Worm (Caenorhabditis elegans): ENCODE data around the gene F28E10.4.

The F28E10.4 gene

DNA sequence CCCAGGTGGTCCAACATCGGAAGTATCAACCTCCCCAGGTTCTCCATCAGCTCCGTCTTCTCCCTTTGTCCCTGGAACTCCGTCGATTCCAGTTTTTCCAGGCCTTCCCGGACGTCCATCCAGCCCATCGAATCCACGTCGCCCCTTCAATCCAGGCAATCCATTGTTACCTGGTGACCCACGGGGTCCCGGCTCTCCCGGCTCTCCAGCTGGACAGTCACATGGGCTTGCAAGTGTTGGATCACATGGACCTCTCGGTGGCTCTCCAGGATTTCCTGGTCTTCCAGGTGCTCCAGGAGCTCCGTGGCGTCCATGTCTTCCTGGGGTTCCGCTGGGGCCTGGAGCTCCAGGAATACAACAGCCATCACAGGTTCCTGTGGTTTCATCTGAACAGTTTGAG is 41.4 kb upstream of the F28E10.4 start:
- TF ChIP-seq unc-120 (tag; optimal IDR thresholded peaks at IDR 0.05; ENCODE audit: poor library complexity, severe bottlenecking) (no peak), mep-1 (tag; optimal IDR thresholded peaks at IDR 0.05) (no peak), mab-5 (tag; optimal IDR thresholded peaks at IDR 0.05) (no peak), zip-8 (tag; optimal IDR thresholded peaks at IDR 0.05) (no peak), ceh-43 (GFP tag; optimal IDR thresholded peaks at IDR 0.05) (no peak), ztf-11 (tag; optimal IDR thresholded peaks at IDR 0.05) (no peak), cnd-1 (tag; optimal IDR thresholded peaks at IDR 0.05) (no peak), lsy-2 (tag; optimal IDR thresholded peaks at IDR 0.05) (no peak), flh-1 (GFP tag; optimal IDR thresholded peaks at IDR 0.05) (no peak), nhr-28 (tag; optimal IDR thresholded peaks at IDR 0.05) (no peak)

DNA sequence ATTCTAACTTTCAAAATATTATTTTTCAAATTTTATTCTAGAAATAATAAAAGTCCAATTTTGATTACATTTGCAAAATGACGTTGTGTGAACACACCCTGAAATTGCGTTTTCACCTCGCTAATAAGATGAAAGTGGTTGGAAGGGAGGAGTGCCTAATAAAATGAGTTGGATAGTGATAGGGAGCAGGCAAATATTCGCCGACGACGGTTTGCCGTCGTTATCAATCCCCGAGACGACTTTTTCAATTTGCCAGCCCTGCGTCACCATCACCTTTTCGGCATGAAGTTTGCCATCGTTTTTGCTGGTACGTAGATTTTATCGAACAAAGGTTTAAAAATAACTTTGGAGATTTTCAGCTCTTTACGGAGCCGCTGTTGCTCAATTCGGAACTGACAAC is 38.4 kb upstream of the F28E10.4 start, which contains the start of gene nspg-10:
nspg-10 (plus strand) TSS at position 179 of the 400 bp plus-strand sequence.
- no peak for TF ChIP-seq nhr-2 (tag; optimal IDR thresholded peaks at IDR 0.05)
- no peak for TF ChIP-seq bed-3 (GFP tag; optimal IDR thresholded peaks at IDR 0.05)
- no peak for TF ChIP-seq sptf-1 (tag; optimal IDR thresholded peaks at IDR 0.05)
- TF ChIP-seq lin-13 (tag; optimal IDR thresholded peaks at IDR 0.05) = no peak
- TF ChIP-seq nhr-237 (tag; optimal IDR thresholded peaks at IDR 0.05) = no peak

DNA sequence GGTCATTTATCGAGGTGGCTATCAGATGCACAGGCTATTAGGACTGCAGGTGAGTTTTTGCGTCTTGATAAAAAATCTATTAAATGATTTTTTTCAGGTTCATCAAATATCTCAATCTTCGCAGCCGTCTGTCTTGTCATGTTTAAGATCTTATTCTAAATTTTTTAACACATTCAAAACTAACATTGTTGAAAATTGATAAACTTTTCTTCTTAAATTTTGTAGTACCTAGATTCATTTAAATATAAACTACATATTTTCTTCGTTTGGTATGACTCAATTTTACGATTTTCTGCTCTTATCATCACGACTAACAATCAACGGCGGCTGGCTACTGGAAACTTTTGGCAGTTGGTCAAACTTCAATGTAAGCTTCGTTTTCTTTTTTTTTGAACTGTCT is 35.3 kb upstream of the F28E10.4 start, which contains the start of gene F19C7.4:
F19C7.4 (plus strand) TSS at position 301 of the 400 bp plus-strand sequence.
- TF ChIP-seq cnd-1 (tag; optimal IDR thresholded peaks at IDR 0.05) = no peak

DNA sequence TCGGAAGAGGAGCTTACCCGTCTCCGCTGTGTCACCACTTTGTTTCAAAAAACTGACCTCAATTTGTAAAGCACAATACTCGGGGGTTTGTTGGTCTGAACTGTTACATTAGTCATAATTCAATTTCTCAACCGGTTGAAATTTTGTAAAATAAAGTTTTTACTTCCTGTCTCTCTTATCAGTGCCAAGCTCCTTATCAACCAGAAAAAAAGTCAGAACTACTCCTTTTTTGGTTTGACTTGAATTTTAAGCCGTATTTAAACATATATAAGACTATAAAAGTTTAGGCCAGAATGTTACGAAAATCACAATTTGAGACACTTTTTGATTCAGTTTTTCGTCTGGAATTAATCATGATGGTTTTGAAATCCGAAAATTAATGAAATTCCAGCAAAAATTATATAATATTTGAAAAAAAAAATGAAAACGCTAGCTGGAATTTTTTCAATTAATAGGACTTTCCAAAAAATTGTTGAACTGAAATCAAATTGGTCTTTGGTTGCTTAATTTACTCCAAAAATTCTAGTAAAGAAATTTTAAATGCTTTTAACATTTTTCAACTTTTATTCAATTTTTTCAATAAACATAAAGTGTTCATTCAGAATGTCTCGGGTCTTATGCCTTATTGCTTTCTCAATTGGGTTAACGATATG is 32.2 kb upstream of the F28E10.4 start, which contains the start of gene F19C7.2:
F19C7.2 (plus strand) TSS at position 603 of the 653 bp plus-strand sequence.
- TF ChIP-seq hlh-1 (tag; optimal IDR thresholded peaks at IDR 0.05) (no peak), mls-2 (tag; optimal IDR thresholded peaks at IDR 0.05) (no peak), ceh-39 (tag; optimal IDR thresholded peaks at IDR 0.05) (no peak), elt-1 (tag; optimal IDR thresholded peaks at IDR 0.05; ENCODE audit: borderline replicate concordance, insufficient read depth) (no peak), tbx-8 (GFP tag; optimal IDR thresholded peaks at IDR 0.05) (no peak), nhr-76 (tag; optimal IDR thresholded peaks at IDR 0.05) (no peak), M03D4.4 (tag; optimal IDR thresholded peaks at IDR 0.05) (no peak)

DNA sequence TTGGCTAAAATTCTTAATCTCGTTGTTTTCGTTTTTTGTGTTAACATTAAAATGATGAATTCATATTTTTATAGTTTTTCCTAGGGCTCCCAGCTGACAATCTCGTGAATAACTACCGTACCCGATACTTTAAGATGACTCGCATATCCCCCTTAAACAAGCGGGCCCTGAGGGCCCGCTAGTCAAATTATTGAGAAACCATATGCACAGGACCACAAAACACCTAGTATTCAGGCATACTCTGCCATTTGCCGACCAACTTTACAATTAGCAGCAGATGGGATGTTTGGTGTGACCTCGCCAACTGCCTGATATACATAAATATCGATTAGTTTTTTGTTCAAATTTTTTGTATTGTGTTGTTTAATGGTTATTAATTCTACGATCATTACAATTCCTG is 29.6 kb upstream of the F28E10.4 start, which contains the start of gene F19C7.3:
F19C7.3 (plus strand) TSS at position 301 of the 400 bp plus-strand sequence.
- no peak for TF ChIP-seq pha-4 (tag; optimal IDR thresholded peaks at IDR 0.05)
- TF ChIP-seq unc-39 (tag; optimal IDR thresholded peaks at IDR 0.05) = no peak
- peak; percentile 23 for TF ChIP-seq ceh-39 (tag; optimal IDR thresholded peaks at IDR 0.05)
- TF ChIP-seq hlh-1 (tag; optimal IDR thresholded peaks at IDR 0.05) = peak; percentile 41
- TF ChIP-seq nhr-2 (tag; optimal IDR thresholded peaks at IDR 0.05) = no peak

DNA sequence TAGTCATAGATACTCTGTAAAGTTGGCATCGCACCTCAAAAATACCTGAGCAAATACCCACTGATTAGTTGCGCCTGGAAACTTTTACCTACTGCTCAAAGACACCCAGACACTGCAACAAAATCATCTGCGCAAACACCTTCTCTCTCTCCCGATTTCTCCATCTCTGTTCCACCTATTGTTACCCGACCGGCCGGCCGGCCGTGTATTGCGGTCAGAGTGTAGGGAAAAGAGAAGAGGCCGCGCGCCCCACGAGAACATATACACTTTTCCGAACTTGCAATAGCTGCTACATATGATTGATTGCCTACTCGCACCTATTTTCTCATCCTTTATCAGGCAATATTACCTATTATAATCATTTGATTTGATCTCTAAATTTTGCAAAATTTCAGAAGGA is 21.2 kb upstream of the F28E10.4 start:
- TF ChIP-seq ceh-43 (GFP tag; optimal IDR thresholded peaks at IDR 0.05) (no peak), ztf-11 (tag; optimal IDR thresholded peaks at IDR 0.05) (no peak), nhr-2 (tag; optimal IDR thresholded peaks at IDR 0.05) (no peak), tbx-8 (GFP tag; optimal IDR thresholded peaks at IDR 0.05) (no peak), hlh-1 (tag; optimal IDR thresholded peaks at IDR 0.05) (no peak), pha-4 (tag; optimal IDR thresholded peaks at IDR 0.05) (peak; percentile 31), nhr-237 (tag; optimal IDR thresholded peaks at IDR 0.05) (no peak), unc-62 (GFP tag; optimal IDR thresholded peaks at IDR 0.05) (no peak), ham-2 (GFP tag; optimal IDR thresholded peaks at IDR 0.05) (peak; percentile 41), ces-1 (GFP tag; optimal IDR thresholded peaks at IDR 0.05) (no peak), sptf-1 (tag; optimal IDR thresholded peaks at IDR 0.05) (no peak), lin-13 (tag; optimal IDR thresholded peaks at IDR 0.05) (no peak), bed-3 (GFP tag; optimal IDR thresholded peaks at IDR 0.05) (no peak), cnd-1 (tag; optimal IDR thresholded peaks at IDR 0.05) (peak; percentile 0), mep-1 (tag; optimal IDR thresholded peaks at IDR 0.05) (no peak)

DNA sequence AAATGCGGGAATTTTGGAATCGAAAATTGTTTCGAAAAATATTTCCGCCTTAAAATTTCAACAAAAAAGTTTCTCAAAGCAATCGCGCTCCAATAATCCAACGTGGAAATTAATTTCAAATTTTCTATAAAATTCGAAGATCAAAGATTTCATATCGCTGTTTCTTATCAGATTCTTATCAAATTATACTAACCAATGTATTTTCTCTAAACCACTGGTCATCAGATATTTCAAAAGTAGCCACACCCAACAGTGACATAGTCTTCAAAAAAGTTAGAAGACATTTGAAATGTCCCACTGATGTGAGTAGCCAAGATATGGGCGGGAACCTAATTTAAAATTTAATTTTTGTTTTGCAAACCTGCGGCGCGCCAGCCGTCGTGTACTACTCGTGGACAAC is 20.3 kb upstream of the F28E10.4 start:
- TF ChIP-seq unc-120 (tag; optimal IDR thresholded peaks at IDR 0.05; ENCODE audit: poor library complexity, severe bottlenecking) (no peak), sptf-1 (tag; optimal IDR thresholded peaks at IDR 0.05) (no peak), nhr-2 (tag; optimal IDR thresholded peaks at IDR 0.05) (no peak), cnd-1 (tag; optimal IDR thresholded peaks at IDR 0.05) (no peak), lin-32 (GFP tag; optimal IDR thresholded peaks at IDR 0.05) (no peak), unc-39 (tag; optimal IDR thresholded peaks at IDR 0.05) (no peak)

Measured in whole organism, mixed stage, embryonic.